Fruit fly (Drosophila melanogaster) whole organism, wandering third instar larva: ENCODE measurements around the gene Dlc90F.

ENCODE experiments used
- Abd-B ChIP-seq: fragments of >200 bp; optimal IDR thresholded peaks from 2 replicates; lab custom pipeline; 2017; ENCODE audit warnings: missing biosample characterization, missing genetic modification characterization
- CG32264 ChIP-seq: fragments of 200-800 bp; sonication (Bioruptor generic); optimal IDR thresholded peaks from 2 replicates; lab custom pipeline; 2016; ENCODE audit warnings: missing biosample characterization, missing genetic modification characterization
- CrebA ChIP-seq: fragments of 200-800 bp; sonication (Bioruptor generic); optimal IDR thresholded peaks from 2 replicates; lab custom pipeline; 2016; ENCODE audit warnings: missing biosample characterization, mild to moderate bottlenecking, missing genetic modification characterization, borderline replicate concordance
- Dif ChIP-seq: fragments of 200-275, 200-300 bp; sonication (Bioruptor generic); optimal IDR thresholded peaks from 2 replicates; lab custom pipeline; 2018; ENCODE audit warnings: missing biosample characterization, missing genetic modification characterization; ENCODE audit not compliant: partially characterized antibody
- GATAd ChIP-seq: sonication (Bioruptor generic); optimal IDR thresholded peaks from 2 replicates; lab custom pipeline; 2016; ENCODE audit warnings: missing biosample characterization, missing genetic modification characterization
- HLH106 ChIP-seq: fragments of 200-800 bp; optimal IDR thresholded peaks from 3 replicates; lab custom pipeline; 2019; ENCODE audit warnings: missing biosample characterization, mild to moderate bottlenecking, missing genetic modification characterization, moderate library complexity
- Hnf4 ChIP-seq: fragments of 200-800 bp; sonication (Bioruptor generic); optimal IDR thresholded peaks from 2 replicates; lab custom pipeline; 2016; ENCODE audit warnings: missing biosample characterization, mild to moderate bottlenecking, missing genetic modification characterization
- Hr78 ChIP-seq: fragments of >200 bp; optimal IDR thresholded peaks from 2 replicates; lab custom pipeline; 2017; ENCODE audit warnings: missing biosample characterization, missing genetic modification characterization
- Hr83 ChIP-seq: fragments of 200-300 bp; sonication (Bioruptor generic); optimal IDR thresholded peaks from 2 replicates; lab custom pipeline; 2016; ENCODE audit warnings: missing biosample characterization, mild to moderate bottlenecking, missing genetic modification characterization, moderate library complexity; ENCODE audit not compliant: poor library complexity, severe bottlenecking
- Jra ChIP-seq: sonication (Bioruptor generic); optimal IDR thresholded peaks from 2 replicates; lab custom pipeline; 2016; ENCODE audit warnings: missing biosample characterization, missing genetic modification characterization
- Mio ChIP-seq: sonication (Bioruptor generic); optimal IDR thresholded peaks from 2 replicates; lab custom pipeline; 2016; ENCODE audit warnings: missing biosample characterization, missing genetic modification characterization
- Myc ChIP-seq: fragments of >200 bp; optimal IDR thresholded peaks from 2 replicates; lab custom pipeline; 2017
- N ChIP-seq: fragments of >200 bp; optimal IDR thresholded peaks from 2 replicates; lab custom pipeline; 2018; ENCODE audit warnings: missing biosample characterization, missing external identifiers, missing genetic modification characterization
- OdsH ChIP-seq: fragments of 200-800 bp; sonication (Bioruptor generic); optimal IDR thresholded peaks from 2 replicates; lab custom pipeline; 2016; ENCODE audit warnings: missing biosample characterization, mild to moderate bottlenecking, missing genetic modification characterization
- Rel ChIP-seq, 2 experiments: fragments of 200-800 bp; sonication (Bioruptor generic) in 1 of 2; optimal IDR thresholded peaks; 2 replicates in 1 of 2; 3 replicates in 1 of 2; lab custom pipeline; 2016 to 2019; ENCODE audit warnings: mild to moderate bottlenecking in 2 of 2, missing biosample characterization in 2 of 2, missing genetic modification characterization in 2 of 2, moderate library complexity in 1 of 2
- Sp1 ChIP-seq: fragments of 200-800 bp; sonication (Bioruptor generic); optimal IDR thresholded peaks from 3 replicates; lab custom pipeline; 2019; ENCODE audit warnings: missing biosample characterization, mild to moderate bottlenecking, missing genetic modification characterization, moderate library complexity
- br ChIP-seq: fragments of 200-800 bp; sonication (Bioruptor generic); optimal IDR thresholded peaks from 2 replicates; lab custom pipeline; 2016; ENCODE audit warnings: missing biosample characterization, missing genetic modification characterization
- brk ChIP-seq: fragments of 200-800 bp; sonication (Bioruptor generic); optimal IDR thresholded peaks from 2 replicates; lab custom pipeline; 2016; ENCODE audit warnings: missing biosample characterization, mild to moderate bottlenecking, missing genetic modification characterization
- dl ChIP-seq, 2 experiments: fragments of 175-275, 200-275 bp in 1 of 2; fragments of 200-275 bp in 1 of 2; sonication (Bioruptor generic); optimal IDR thresholded peaks; lab custom pipeline; 2018; ENCODE audit warnings: mild to moderate bottlenecking in 2 of 2, missing biosample characterization in 2 of 2, missing genetic modification characterization in 2 of 2, moderate library complexity in 2 of 2; ENCODE audit not compliant: partially characterized antibody in 2 of 2, insufficient read depth in 1 of 2
- dmrt93B ChIP-seq: fragments of 200-800 bp; sonication (Bioruptor generic); optimal IDR thresholded peaks from 2 replicates; lab custom pipeline; 2018; ENCODE audit warnings: missing biosample characterization, mild to moderate bottlenecking, missing genetic modification characterization
- dsf ChIP-seq: sonication (Bioruptor generic); optimal IDR thresholded peaks from 2 replicates; lab custom pipeline; 2016; ENCODE audit warnings: missing biosample characterization, missing genetic modification characterization, borderline replicate concordance
- ey ChIP-seq: fragments of 200-800 bp; sonication (Bioruptor generic); optimal IDR thresholded peaks from 2 replicates; lab custom pipeline; 2016; ENCODE audit warnings: missing biosample characterization, missing genetic modification characterization
- foxo ChIP-seq, 2 experiments: fragments of 200-800 bp; sonication (Bioruptor generic); optimal IDR thresholded peaks; 2 replicates in 1 of 2; 3 replicates in 1 of 2; lab custom pipeline; 2016 to 2017; ENCODE audit warnings: missing biosample characterization in 2 of 2, missing genetic modification characterization in 2 of 2
- fru ChIP-seq: fragments of 200-800 bp; sonication (Bioruptor generic); optimal IDR thresholded peaks from 3 replicates; lab custom pipeline; 2016; ENCODE audit warnings: missing biosample characterization, mild to moderate bottlenecking, missing genetic modification characterization
- h ChIP-seq: fragments of 200-800 bp; sonication (Bioruptor generic); optimal IDR thresholded peaks from 3 replicates; lab custom pipeline; 2016; ENCODE audit warnings: missing biosample characterization, mild to moderate bottlenecking, missing genetic modification characterization
- jim ChIP-seq: fragments of 175-275, 200-325 bp; sonication (Bioruptor generic); optimal IDR thresholded peaks from 2 replicates; lab custom pipeline; 2016; ENCODE audit warnings: missing biosample characterization, mild to moderate bottlenecking, missing genetic modification characterization
- pan ChIP-seq: fragments of >200 bp; optimal IDR thresholded peaks from 2 replicates; lab custom pipeline; 2017
- psq ChIP-seq: fragments of 200-800 bp; sonication (Bioruptor generic); optimal IDR thresholded peaks from 3 replicates; lab custom pipeline; 2017; ENCODE audit warnings: missing biosample characterization, mild to moderate bottlenecking, missing genetic modification characterization, moderate library complexity
- rgr ChIP-seq: fragments of 200-800 bp; sonication (Bioruptor generic); optimal IDR thresholded peaks from 3 replicates; lab custom pipeline; 2016; ENCODE audit warnings: missing biosample characterization, mild to moderate bottlenecking, missing genetic modification characterization
- sage ChIP-seq: fragments of 200-800 bp; sonication (Bioruptor generic); optimal IDR thresholded peaks from 2 replicates; lab custom pipeline; 2016; ENCODE audit warnings: missing biosample characterization, mild to moderate bottlenecking, missing genetic modification characterization
- sv ChIP-seq: fragments of 200-800 bp; sonication (Bioruptor generic); optimal IDR thresholded peaks from 3 replicates; lab custom pipeline; 2016; ENCODE audit warnings: missing biosample characterization, missing genetic modification characterization
- tai ChIP-seq: sonication (Bioruptor generic); optimal IDR thresholded peaks from 2 replicates; lab custom pipeline; 2016; ENCODE audit warnings: missing biosample characterization, missing genetic modification characterization

Gene Dlc90F

DNA sequence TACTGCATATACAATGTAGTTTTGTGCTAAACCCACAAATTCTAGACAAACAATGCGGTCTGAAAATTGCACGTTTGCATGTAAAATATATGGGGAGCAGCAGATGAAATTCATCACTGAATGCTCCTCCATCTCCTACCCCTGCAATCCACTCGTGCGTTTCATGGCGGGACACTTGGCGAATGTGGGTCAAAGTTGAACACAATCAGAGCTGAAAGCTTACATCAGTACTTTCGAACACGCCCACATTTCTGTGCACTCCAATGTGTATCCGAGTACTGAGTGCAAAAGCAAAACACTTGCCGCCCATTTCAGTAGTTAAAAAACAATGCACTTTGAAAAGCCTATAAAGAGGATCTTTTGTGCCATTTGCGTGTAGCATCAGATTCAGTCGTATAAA lies 2.3 kb upstream of the Dlc90F start:
- TF ChIP-seq rgr (no peak), fru (GFP tag; lab: Kevin White, UChicago) (no peak), Rel (GFP tag; optimal IDR thresholded peaks at IDR 0.05; lab: Kevin White, UChicago) (no peak), Rel (tag; optimal IDR thresholded peaks at IDR 0.05; lab: Kevin White, UChicago) (no peak), CrebA (GFP tag; lab: Kevin White, UChicago) (no peak)

dm6 chr3R:18297444-18298297 lies 1.4 kb upstream of the Dlc90F start:
- no peak for TF ChIP-seq sv (GFP tag; lab: Kevin White, UChicago)
- TF ChIP-seq foxo (GFP tag; optimal IDR thresholded peaks at IDR 0.05; lab: Kevin White, UChicago): no peak
- TF ChIP-seq Rel (GFP tag; optimal IDR thresholded peaks at IDR 0.05; lab: Kevin White, UChicago): no peak
- TF ChIP-seq Rel (tag; optimal IDR thresholded peaks at IDR 0.05; lab: Kevin White, UChicago): peak; percentile 92
- no peak for TF ChIP-seq Dif (GFP tag; lab: Kevin White, UChicago)
- TF ChIP-seq CG32264: peak; percentile 18
- TF ChIP-seq Abd-B (GFP tag; lab: Kevin White, UChicago): no peak

dm6 chr3R:18298298-18298899 lies 630 bp upstream of the Dlc90F start:
- TF ChIP-seq Hnf4 (GFP tag; lab: Kevin White, UChicago): peak; percentile 58
- peak in 1 of 2 experiments; percentile 37 for TF ChIP-seq foxo (GFP tag; optimal IDR thresholded peaks at IDR 0.05; lab: Kevin White, UChicago)
- no peak for TF ChIP-seq Sp1 (GFP tag; lab: Kevin White, UChicago)
- no peak for TF ChIP-seq pan (lab: Kevin White, UChicago)
- peak; percentile 2 for TF ChIP-seq GATAd (GFP tag; lab: Kevin White, UChicago)
- peak; percentile 87 for TF ChIP-seq Jra (GFP tag; lab: Kevin White, UChicago)
- peak; percentile 56 for TF ChIP-seq h (GFP tag; lab: Kevin White, UChicago)
- peak in 1 of 2 experiments; percentile 29 for TF ChIP-seq dl (GFP tag; optimal IDR thresholded peaks at IDR 0.05; lab: Kevin White, UChicago; ENCODE audit: insufficient read depth in 1 of 2, partially characterized antibody in 2 of 2)
- TF ChIP-seq brk (GFP tag; lab: Kevin White, UChicago): no peak
- TF ChIP-seq br (GFP tag; lab: Kevin White, UChicago): peak; percentile 55
- peak; percentile 34 for TF ChIP-seq sage
- TF ChIP-seq CG32264: no peak
- TF ChIP-seq tai (GFP tag; lab: Kevin White, UChicago): no peak
- TF ChIP-seq Hr78 (GFP tag; lab: Kevin White, UChicago): no peak
- no peak for TF ChIP-seq N (GFP tag; lab: Kevin White, UChicago)
- no peak for TF ChIP-seq dmrt93B (GFP tag; lab: Kevin White, UChicago)
- peak; percentile 42 for TF ChIP-seq Dif (GFP tag; lab: Kevin White, UChicago)
- TF ChIP-seq Myc (lab: Kevin White, UChicago): no peak
- peak; percentile 97 for TF ChIP-seq Hr83
- peak; percentile 23 for TF ChIP-seq fru (GFP tag; lab: Kevin White, UChicago)
- no peak for TF ChIP-seq dsf
- TF ChIP-seq HLH106: peak; percentile 27
- TF ChIP-seq OdsH (GFP tag; lab: Kevin White, UChicago): peak; percentile 32
- TF ChIP-seq Rel (GFP tag; optimal IDR thresholded peaks at IDR 0.05; lab: Kevin White, UChicago): peak; percentile 68
- peak; percentile 10 for TF ChIP-seq Rel (tag; optimal IDR thresholded peaks at IDR 0.05; lab: Kevin White, UChicago)
- TF ChIP-seq rgr: peak; percentile 59
- peak; percentile 41 for TF ChIP-seq ey (GFP tag; lab: Kevin White, UChicago)
- no peak for TF ChIP-seq sv (GFP tag; lab: Kevin White, UChicago)
- peak; percentile 89 for TF ChIP-seq jim (GFP tag; lab: Kevin White, UChicago)
- TF ChIP-seq psq (GFP tag; lab: Kevin White, UChicago): peak; percentile 6
- TF ChIP-seq Mio (GFP tag; lab: Kevin White, UChicago): peak; percentile 63
